Worm (Caenorhabditis elegans): ENCODE data around the gene F23D12.1.

F23D12.1 gene

DNA sequence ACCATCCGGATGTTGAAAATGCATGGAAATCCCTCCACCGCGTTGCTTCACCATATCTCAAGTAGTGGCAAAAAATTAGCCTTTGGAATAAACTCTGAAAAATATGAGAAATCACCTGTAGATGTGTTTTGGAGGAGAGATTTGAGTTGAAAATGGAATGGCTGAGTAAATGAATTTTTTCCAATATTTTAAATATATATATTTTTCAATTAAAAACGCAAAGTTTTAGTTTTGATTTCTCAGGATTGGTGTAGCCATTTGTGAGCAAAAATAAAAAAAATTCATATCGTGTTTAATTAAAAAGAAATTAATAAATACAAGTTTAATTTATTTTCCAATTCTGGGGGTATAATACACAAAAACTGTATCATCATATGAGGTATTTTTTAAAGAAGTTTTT is at the start of gene F23D12.1:
Gene F23D12.1, minus strand, starts transcription at position 101 of the 400 bp plus-strand sequence.
- TF ChIP-seq hmbx-1 (tag; optimal IDR thresholded peaks at IDR 0.05) (no peak), ets-7 (tag; optimal IDR thresholded peaks at IDR 0.05) (no peak), tbx-37 (GFP tag; conservative IDR thresholded peaks at IDR 0.05) (no peak), F13C5.2 (tag; optimal IDR thresholded peaks at IDR 0.05) (no peak), B0310.2 (tag; optimal IDR thresholded peaks at IDR 0.05) (no peak), aly-1 (tag; optimal IDR thresholded peaks at IDR 0.05) (no peak), ceh-36 (tag; optimal IDR thresholded peaks at IDR 0.05) (no peak), ceh-13 (GFP tag; optimal IDR thresholded peaks at IDR 0.05) (no peak), ama-1 (optimal IDR thresholded peaks at IDR 0.05) (no peak), hmg-4 (GFP tag; optimal IDR thresholded peaks at IDR 0.05) (no peak), hnd-1 (tag; optimal IDR thresholded peaks at IDR 0.05) (no peak)

DNA sequence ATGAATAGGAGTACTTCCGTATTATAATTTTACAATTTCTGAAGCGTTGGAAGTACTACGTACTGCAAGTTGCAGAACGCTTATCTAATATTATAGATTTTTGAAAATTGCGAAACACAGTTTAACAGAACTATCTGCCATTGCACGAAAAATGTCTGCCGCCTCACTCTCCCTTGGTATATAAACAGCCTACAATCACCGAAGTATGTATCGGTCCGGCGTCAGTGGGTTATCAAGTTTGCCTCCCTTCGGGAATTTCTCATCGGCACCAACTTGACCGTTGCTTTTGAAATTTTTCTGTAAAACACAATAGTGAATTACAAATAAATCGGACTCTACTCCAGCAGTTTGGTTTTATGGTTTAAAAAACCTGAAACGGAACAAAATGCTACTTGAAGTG is 49.4 kb upstream of the F23D12.1 start:
- no peak for TF ChIP-seq F13C5.2 (tag; optimal IDR thresholded peaks at IDR 0.05)

DNA sequence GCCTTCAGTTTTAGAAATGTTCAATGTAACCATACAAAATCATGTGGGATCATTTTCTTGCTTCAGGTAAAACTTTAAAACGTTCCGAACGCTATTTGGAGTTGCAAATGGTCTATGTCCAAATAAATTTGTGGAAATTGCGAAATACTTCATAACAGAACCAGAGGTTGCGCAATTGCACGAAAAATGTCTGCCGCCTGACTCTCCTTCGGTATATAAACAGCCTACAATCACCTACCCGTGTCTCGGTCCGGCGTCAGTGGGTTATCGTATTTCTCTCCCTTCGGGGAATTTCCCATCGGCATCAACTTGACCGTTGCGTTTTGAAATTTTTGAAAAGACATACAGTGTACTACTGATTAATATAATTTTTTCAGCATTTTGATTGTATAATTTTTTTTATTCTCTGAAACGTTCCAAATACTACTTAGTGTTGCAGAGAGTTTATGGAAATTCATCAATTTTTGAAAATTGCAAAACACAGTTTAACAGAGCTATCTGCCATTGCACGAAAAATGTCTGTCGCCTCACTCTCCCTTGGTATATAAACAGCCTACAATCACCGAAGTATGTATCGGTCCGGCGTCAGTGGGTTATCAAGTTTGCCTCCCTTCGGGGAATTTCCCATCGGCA is 48.8 kb upstream of the F23D12.1 start:
- no peak for TF ChIP-seq ceh-36 (tag; optimal IDR thresholded peaks at IDR 0.05)
- TF ChIP-seq F13C5.2 (tag; optimal IDR thresholded peaks at IDR 0.05): no peak
- no peak for TF ChIP-seq tra-4 (tag; optimal IDR thresholded peaks at IDR 0.05)
- no peak for TF ChIP-seq flt-1 (GFP tag; IDR thresholded peaks at IDR 0.05)
- TF ChIP-seq hnd-1 (tag; optimal IDR thresholded peaks at IDR 0.05): no peak
- no peak for TF ChIP-seq tbx-11 (GFP tag; IDR thresholded peaks at IDR 0.05)
- TF ChIP-seq hmbx-1 (tag; optimal IDR thresholded peaks at IDR 0.05): no peak
- TF ChIP-seq ama-1 (optimal IDR thresholded peaks at IDR 0.05): no peak
- no peak for TF ChIP-seq hmg-4 (GFP tag; optimal IDR thresholded peaks at IDR 0.05)
- TF ChIP-seq scrt-1 (GFP tag; IDR thresholded peaks at IDR 0.05): no peak
- TF ChIP-seq pes-1 (GFP tag; IDR thresholded peaks at IDR 0.05): no peak
- no peak for TF ChIP-seq aly-1 (tag; optimal IDR thresholded peaks at IDR 0.05)
- no peak for TF ChIP-seq ets-7 (tag; optimal IDR thresholded peaks at IDR 0.05)
- TF ChIP-seq tbx-37 (GFP tag; conservative IDR thresholded peaks at IDR 0.05): no peak

DNA sequence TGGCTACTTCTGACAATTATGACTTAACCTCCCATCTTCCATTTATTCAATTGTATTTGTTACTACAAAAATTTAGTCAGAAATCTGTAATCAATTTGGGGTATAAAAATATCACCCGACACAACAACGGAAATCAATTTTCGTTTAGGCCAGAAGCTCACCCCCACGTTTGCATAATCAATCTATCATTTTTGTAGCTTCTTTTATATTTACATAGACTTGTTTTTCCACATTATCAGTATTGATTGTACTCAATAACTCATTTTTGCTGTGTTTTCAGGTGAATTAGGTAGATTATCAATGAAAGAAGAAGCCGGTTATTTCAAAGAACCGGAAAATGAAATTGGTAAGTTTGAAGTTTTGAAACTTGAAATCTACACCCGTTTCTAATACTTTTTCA is 45.8 kb upstream of the F23D12.1 start, which contains the start of gene M163.5:
Gene M163.5, plus strand, starts transcription at position 301 of the 400 bp plus-strand sequence.
- no peak for TF ChIP-seq sea-1 (GFP tag; conservative IDR thresholded peaks at IDR 0.05)
- no peak for TF ChIP-seq B0310.2 (tag; optimal IDR thresholded peaks at IDR 0.05)
- TF ChIP-seq aly-1 (tag; optimal IDR thresholded peaks at IDR 0.05): no peak
- no peak for TF ChIP-seq flt-1 (GFP tag; IDR thresholded peaks at IDR 0.05)
- TF ChIP-seq hnd-1 (tag; optimal IDR thresholded peaks at IDR 0.05): no peak
- TF ChIP-seq ama-1 (optimal IDR thresholded peaks at IDR 0.05): no peak
- TF ChIP-seq pes-1 (GFP tag; IDR thresholded peaks at IDR 0.05): no peak
- no peak for TF ChIP-seq tbx-37 (GFP tag; conservative IDR thresholded peaks at IDR 0.05)
- TF ChIP-seq ceh-36 (tag; optimal IDR thresholded peaks at IDR 0.05): no peak
- no peak for TF ChIP-seq tra-4 (tag; optimal IDR thresholded peaks at IDR 0.05)
- no peak for TF ChIP-seq scrt-1 (GFP tag; IDR thresholded peaks at IDR 0.05)
- TF ChIP-seq hmg-4 (GFP tag; optimal IDR thresholded peaks at IDR 0.05): no peak
- no peak for TF ChIP-seq tbx-11 (GFP tag; IDR thresholded peaks at IDR 0.05)

DNA sequence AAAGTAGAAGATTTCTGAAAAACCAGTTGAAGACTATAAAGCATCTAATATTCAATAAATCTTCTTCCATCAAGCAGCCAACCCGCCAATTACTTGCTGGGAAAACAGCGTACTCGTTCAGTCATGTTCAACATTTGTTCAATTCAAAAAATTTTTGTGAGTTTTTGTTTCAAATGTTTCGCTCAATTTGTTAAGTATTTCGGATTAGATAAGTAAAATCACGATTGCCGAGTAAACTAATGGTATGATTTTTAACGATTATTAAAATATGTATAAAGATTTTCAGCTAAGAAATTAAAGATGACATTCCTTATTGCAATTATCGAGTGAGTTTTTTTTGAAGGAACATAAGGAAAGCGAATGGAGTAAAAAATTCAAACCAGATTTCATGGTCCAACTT is 42.7 kb upstream of the F23D12.1 start, which contains the start of gene M163.10:
Gene M163.10, plus strand, starts transcription at position 301 of the 400 bp plus-strand sequence.
- no peak for TF ChIP-seq flt-1 (GFP tag; IDR thresholded peaks at IDR 0.05)
- TF ChIP-seq ceh-36 (tag; optimal IDR thresholded peaks at IDR 0.05): no peak
- no peak for TF ChIP-seq ets-7 (tag; optimal IDR thresholded peaks at IDR 0.05)
- TF ChIP-seq hnd-1 (tag; optimal IDR thresholded peaks at IDR 0.05): no peak
- TF ChIP-seq hmg-4 (GFP tag; optimal IDR thresholded peaks at IDR 0.05): no peak
- TF ChIP-seq tra-4 (tag; optimal IDR thresholded peaks at IDR 0.05): no peak
- TF ChIP-seq ama-1 (optimal IDR thresholded peaks at IDR 0.05): no peak

DNA sequence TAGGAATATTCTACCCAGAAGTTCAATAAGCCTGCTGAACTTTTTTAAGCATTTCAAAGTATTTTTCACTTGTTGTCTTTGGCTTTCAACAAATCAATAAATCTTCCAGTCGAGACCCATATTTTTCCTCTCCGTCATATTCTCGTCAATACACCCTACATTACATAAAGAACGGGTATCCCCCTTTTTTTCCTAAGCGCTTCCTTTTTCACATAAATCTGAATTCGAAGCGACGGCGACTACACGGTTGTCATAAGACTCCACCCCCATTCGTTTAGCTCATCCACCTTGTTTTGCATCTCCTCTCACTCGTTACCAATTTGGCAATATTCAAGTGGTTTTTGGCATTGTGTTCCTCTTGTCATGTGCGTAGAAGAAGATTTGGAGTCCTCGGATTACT is 41.3 kb upstream of the F23D12.1 start, which contains the start of gene M163.9:
Gene M163.9, plus strand, starts transcription at position 301 of the 400 bp plus-strand sequence.
- TF ChIP-seq ets-7 (tag; optimal IDR thresholded peaks at IDR 0.05) (no peak), flt-1 (GFP tag; IDR thresholded peaks at IDR 0.05) (no peak), F13C5.2 (tag; optimal IDR thresholded peaks at IDR 0.05) (no peak), hmg-4 (GFP tag; optimal IDR thresholded peaks at IDR 0.05) (no peak), sea-1 (GFP tag; conservative IDR thresholded peaks at IDR 0.05) (no peak), ama-1 (optimal IDR thresholded peaks at IDR 0.05) (no peak), ceh-36 (tag; optimal IDR thresholded peaks at IDR 0.05) (no peak), pes-1 (GFP tag; IDR thresholded peaks at IDR 0.05) (no peak), B0310.2 (tag; optimal IDR thresholded peaks at IDR 0.05) (no peak), hnd-1 (tag; optimal IDR thresholded peaks at IDR 0.05) (no peak), tbx-11 (GFP tag; IDR thresholded peaks at IDR 0.05) (no peak), tra-4 (tag; optimal IDR thresholded peaks at IDR 0.05) (no peak), aly-1 (tag; optimal IDR thresholded peaks at IDR 0.05) (no peak), tbx-37 (GFP tag; conservative IDR thresholded peaks at IDR 0.05) (no peak), scrt-1 (GFP tag; IDR thresholded peaks at IDR 0.05) (no peak), ceh-13 (GFP tag; optimal IDR thresholded peaks at IDR 0.05) (no peak), hmbx-1 (tag; optimal IDR thresholded peaks at IDR 0.05) (no peak)

DNA sequence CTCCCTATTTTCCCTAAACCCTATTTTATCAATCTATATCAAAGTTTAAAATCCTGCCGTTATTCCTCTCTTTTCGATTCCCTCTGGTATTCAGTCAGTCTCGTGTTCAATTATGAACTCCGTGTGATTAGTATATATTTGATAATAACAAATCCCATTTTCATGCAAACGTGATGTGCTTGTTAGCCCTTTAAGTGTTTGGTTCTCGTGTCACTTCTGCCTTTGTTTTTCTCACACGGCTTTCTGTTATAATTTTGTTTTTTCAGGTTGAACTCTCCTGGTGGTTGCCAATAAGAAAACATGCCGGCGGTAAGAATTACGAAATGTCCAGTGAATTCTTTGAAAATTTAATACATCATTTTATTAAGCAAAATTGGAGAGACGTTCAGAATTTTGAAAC is 38.6 kb upstream of the F23D12.1 start, which contains the start of gene M163.21:
Gene M163.21, plus strand, starts transcription at position 301 of the 400 bp plus-strand sequence.
- no peak for TF ChIP-seq aly-1 (tag; optimal IDR thresholded peaks at IDR 0.05)
- TF ChIP-seq pes-1 (GFP tag; IDR thresholded peaks at IDR 0.05): no peak
- no peak for TF ChIP-seq hnd-1 (tag; optimal IDR thresholded peaks at IDR 0.05)
- no peak for TF ChIP-seq ama-1 (optimal IDR thresholded peaks at IDR 0.05)
- no peak for TF ChIP-seq hmg-4 (GFP tag; optimal IDR thresholded peaks at IDR 0.05)
- no peak for TF ChIP-seq tra-4 (tag; optimal IDR thresholded peaks at IDR 0.05)
- no peak for TF ChIP-seq flt-1 (GFP tag; IDR thresholded peaks at IDR 0.05)
- no peak for TF ChIP-seq F13C5.2 (tag; optimal IDR thresholded peaks at IDR 0.05)
- TF ChIP-seq ceh-13 (GFP tag; optimal IDR thresholded peaks at IDR 0.05): no peak

DNA sequence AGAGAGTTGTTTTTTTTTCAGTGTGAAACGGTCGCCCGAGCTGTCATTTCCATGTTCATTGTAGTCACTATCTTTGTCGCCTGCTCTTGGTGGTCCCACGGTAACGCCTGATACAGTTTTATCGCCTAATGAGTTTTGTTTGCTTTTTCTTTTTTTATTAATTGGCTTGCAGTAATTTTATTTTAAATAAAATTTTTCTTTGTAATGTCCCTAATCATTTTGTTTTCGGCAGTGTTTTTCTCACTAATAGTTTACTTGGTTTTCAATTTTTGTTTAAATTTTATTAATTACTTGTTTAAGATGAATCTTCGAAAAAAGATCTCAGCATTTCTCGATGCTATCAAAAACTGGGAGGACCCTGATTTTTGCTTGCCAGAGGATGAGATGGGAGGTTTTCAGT is 37.6 kb upstream of the F23D12.1 start, which contains the start of gene M163.22:
Gene M163.22, plus strand, starts transcription at position 301 of the 400 bp plus-strand sequence.
- TF ChIP-seq hnd-1 (tag; optimal IDR thresholded peaks at IDR 0.05) (no peak), sea-1 (GFP tag; conservative IDR thresholded peaks at IDR 0.05) (no peak), B0310.2 (tag; optimal IDR thresholded peaks at IDR 0.05) (no peak), ceh-36 (tag; optimal IDR thresholded peaks at IDR 0.05) (no peak), hmbx-1 (tag; optimal IDR thresholded peaks at IDR 0.05) (no peak), hmg-4 (GFP tag; optimal IDR thresholded peaks at IDR 0.05) (no peak), pes-1 (GFP tag; IDR thresholded peaks at IDR 0.05) (no peak), ets-7 (tag; optimal IDR thresholded peaks at IDR 0.05) (no peak), tbx-37 (GFP tag; conservative IDR thresholded peaks at IDR 0.05) (no peak), F13C5.2 (tag; optimal IDR thresholded peaks at IDR 0.05) (no peak), ceh-13 (GFP tag; optimal IDR thresholded peaks at IDR 0.05) (no peak), aly-1 (tag; optimal IDR thresholded peaks at IDR 0.05) (no peak), tra-4 (tag; optimal IDR thresholded peaks at IDR 0.05) (no peak), tbx-11 (GFP tag; IDR thresholded peaks at IDR 0.05) (no peak), flt-1 (GFP tag; IDR thresholded peaks at IDR 0.05) (no peak), scrt-1 (GFP tag; IDR thresholded peaks at IDR 0.05) (no peak), ama-1 (optimal IDR thresholded peaks at IDR 0.05) (no peak)

Measured in whole organism, early embryonic.